Worm (Caenorhabditis elegans) whole organism, L1 larva: ENCODE results near the gene C16A3.2.

Source experiments
- dsc-1 ChIP-seq: sonication (generic microtip); optimal IDR thresholded peaks from 2 replicates; lab custom pipeline; 2016; ENCODE audit warnings: mild to moderate bottlenecking, missing genetic modification characterization, missing compliant biosample characterization
- efl-1 ChIP-seq, 4 experiments: fragments of 150-350 bp; optimal IDR thresholded peaks in 3 of 4; peaks in 1 of 4; 1 replicate in 1 of 4; 2 replicates in 3 of 4; lab custom pipeline; 2014; ENCODE audit warnings: missing biosample characterization in 2 of 4, missing genetic modification characterization in 2 of 4, missing genetic modification reagents in 2 of 4
- fkh-4 ChIP-seq: sonication (generic microtip); optimal IDR thresholded peaks from 2 replicates; lab custom pipeline; 2016; ENCODE audit warnings: missing compliant biosample characterization, missing genetic modification characterization, borderline replicate concordance
- hpl-2 ChIP-seq: fragments of 150-350 bp; optimal IDR thresholded peaks from 2 replicates; lab custom pipeline; 2014; ENCODE audit warnings: missing biosample characterization, missing genetic modification reagents, missing genetic modification characterization
- lin-39 ChIP-seq: fragments of 150-350 bp; optimal IDR thresholded peaks from 2 replicates; lab custom pipeline; 2014; ENCODE audit warnings: missing biosample characterization, missing genetic modification reagents, missing genetic modification characterization
- nhr-71 ChIP-seq: sonication (generic microtip); optimal IDR thresholded peaks from 2 replicates; lab custom pipeline; 2016; ENCODE audit warnings: mild to moderate bottlenecking, missing genetic modification characterization, moderate library complexity, missing compliant biosample characterization
- swsn-7 ChIP-seq: sonication (generic microtip); optimal IDR thresholded peaks from 2 replicates; lab custom pipeline; 2016; ENCODE audit warnings: missing genetic modification characterization, missing compliant biosample characterization
- unc-86 ChIP-seq: sonication (generic microtip); optimal IDR thresholded peaks from 2 replicates; lab custom pipeline; 2016; ENCODE audit warnings: missing genetic modification characterization, missing compliant biosample characterization

ce11 chrIII:6421473-6421872 is 31.8 kb downstream of the C16A3.2 start:
- no peak for TF ChIP-seq lin-39 (tag; lab: Kevin White, UChicago)
- no peak for TF ChIP-seq fkh-4
- TF ChIP-seq nhr-71 (tag; lab: Kevin White, UChicago): no peak
- TF ChIP-seq efl-1 (optimal IDR thresholded peaks at IDR 0.05; lab: Kevin White, UChicago): no peak
- no peak for TF ChIP-seq efl-1 (GFP tag; optimal IDR thresholded peaks at IDR 0.05 in 1 of 2; lab: Kevin White, UChicago)
- no peak for TF ChIP-seq dsc-1 (tag; lab: Kevin White, UChicago)
- no peak for TF ChIP-seq hpl-2 (GFP tag; lab: Kevin White, UChicago)
- no peak for TF ChIP-seq unc-86 (tag; lab: Kevin White, UChicago)
- TF ChIP-seq swsn-7 (tag; lab: Kevin White, UChicago): no peak
